Worm (Caenorhabditis elegans) whole organism, young adult: ENCODE measurements around the gene slc-17.9.

Experiments
- F55B11.4 ChIP-seq: sonication (generic microtip); optimal IDR thresholded peaks from 2 replicates; lab custom pipeline; 2016; ENCODE audit warnings: missing compliant biosample characterization, missing genetic modification characterization, borderline replicate concordance; ENCODE audit not compliant: insufficient read depth
- athp-1 ChIP-seq: sonication (generic microtip); optimal IDR thresholded peaks from 2 replicates; lab custom pipeline; 2017; ENCODE audit warnings: mild to moderate bottlenecking, missing genetic modification characterization, missing compliant biosample characterization
- dox-1 ChIP-seq: fragments of 200-800 bp; sonication (Bioruptor generic); IDR thresholded peaks from 2 replicates; pipeline ENCODE4 v1.3.6; 2022; ENCODE audit warnings: missing genetic modification reagents, missing genetic modification characterization, missing compliant biosample characterization
- egl-44 ChIP-seq: fragments of 200-800 bp; sonication (Bioruptor generic); IDR thresholded peaks from 2 replicates; pipeline ENCODE4 v1.3.6; 2022; ENCODE audit warnings: missing genetic modification reagents, missing genetic modification characterization, missing compliant biosample characterization
- unc-62 ChIP-seq: fragments of 150-350 bp; optimal IDR thresholded peaks from 2 replicates; lab custom pipeline; 2014; ENCODE audit warnings: missing biosample characterization, missing genetic modification reagents, missing genetic modification characterization
- ztf-18 ChIP-seq: sonication (generic microtip); optimal IDR thresholded peaks from 2 replicates; lab custom pipeline; 2016; ENCODE audit warnings: missing genotype, mild to moderate bottlenecking, missing genetic modification characterization, missing compliant biosample characterization
- ztf-25 ChIP-seq: fragments of 200-800 bp; sonication (Bioruptor generic); IDR thresholded peaks from 2 replicates; pipeline ENCODE4 v1.3.6; 2022; ENCODE audit warnings: missing genetic modification reagents, missing genetic modification characterization, missing compliant biosample characterization
- ztf-28 ChIP-seq: fragments of 200-800 bp; sonication (Bioruptor generic); IDR thresholded peaks from 2 replicates; pipeline ENCODE4 v1.3.6; 2022; ENCODE audit warnings: missing genetic modification reagents, missing genetic modification characterization, missing compliant biosample characterization

DNA sequence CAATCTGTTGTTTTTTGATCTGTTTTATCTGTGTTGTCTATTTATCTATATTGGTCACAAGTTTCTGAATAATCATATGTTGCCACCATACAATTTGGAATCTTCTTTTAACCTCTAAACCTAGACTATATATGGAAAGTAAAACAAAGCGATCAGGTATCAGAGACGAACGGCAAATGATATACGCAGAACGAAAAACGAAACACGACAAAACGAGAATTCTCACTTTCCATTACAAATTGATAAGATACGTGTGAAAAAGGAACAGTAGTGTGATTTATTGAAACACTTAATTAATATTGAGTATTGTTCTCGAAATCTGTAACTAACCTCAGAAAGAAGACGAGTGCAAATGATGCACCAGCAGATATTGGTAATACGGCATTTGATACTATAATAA lies 819 bp downstream of the slc-17.9 start:
- no peak for TF ChIP-seq ztf-18 (tag; lab: Kevin White, UChicago)
- TF ChIP-seq athp-1, result no peak
- TF ChIP-seq ztf-28, result no peak
- no peak for TF ChIP-seq dox-1 (GFP tag; lab: Robert Waterston, UW)
- TF ChIP-seq ztf-25 (GFP tag; lab: Robert Waterston, UW), result no peak
- no peak for TF ChIP-seq egl-44
- no peak for TF ChIP-seq unc-62 (GFP tag; lab: Kevin White, UChicago)
- TF ChIP-seq F55B11.4, result no peak
